Worm (Caenorhabditis elegans): ENCODE measurements around the gene C30F2.5.

- TF ChIP-seq zip-4 (GFP tag; optimal IDR thresholded peaks at IDR 0.05), result no peak
- no peak for TF ChIP-seq ama-1 (optimal IDR thresholded peaks at IDR 0.05)
- TF ChIP-seq Y116A8C.19 (tag; optimal IDR thresholded peaks at IDR 0.05; ENCODE audit: borderline replicate concordance), result no peak
- TF ChIP-seq nhr-20 (tag; optimal IDR thresholded peaks at IDR 0.05), result peak; percentile 38
- TF ChIP-seq lsy-2 (tag; optimal IDR thresholded peaks at IDR 0.05), result peak; percentile 35 to 40
- no peak for TF ChIP-seq pqm-1 (tag; optimal IDR thresholded peaks at IDR 0.05)
- peak; percentile 45 for TF ChIP-seq tbx-2 (tag; optimal IDR thresholded peaks at IDR 0.05)
- peak; percentile 6 for TF ChIP-seq unc-130 (tag; optimal IDR thresholded peaks at IDR 0.05)
Measured at ce11 chrX:16128794-16129193, 34.3 kb downstream of the C30F2.5 start, which contains the start of gene ZK1073.1.

Measured in whole organism, L1 larva.